In the genomic region with DNA sequence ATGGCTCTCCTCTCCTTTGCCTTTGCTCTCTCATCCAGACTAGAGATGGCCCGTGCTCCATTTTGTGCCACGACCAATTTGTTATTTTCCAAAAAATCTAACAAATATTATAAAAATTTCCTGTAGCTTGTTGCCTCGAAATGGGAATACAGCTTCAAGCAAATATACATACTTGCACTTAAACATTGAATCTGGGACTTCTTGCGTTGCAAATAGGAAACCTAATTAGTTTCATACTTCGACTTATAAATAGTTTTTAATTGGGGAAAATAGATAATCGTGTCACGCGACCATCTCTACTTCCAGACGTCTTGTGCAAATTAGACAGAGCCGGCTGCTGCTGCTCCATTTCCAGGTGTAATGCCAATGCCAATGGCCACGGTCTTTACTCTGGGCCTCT, we compare ENCODE assay signal across 5 fruit fly cellular contexts.
TF ChIP-seq lines count a peak whose summit lies in the region.

No protein-coding gene starts in this region.

- no peak for TF ChIP-seq CTCF in whole organism, embryonic (GFP tag; optimal IDR thresholded peaks at IDR 0.05; lab: Kevin White, UChicago)

TF ChIP-seq in whole organism, adult, 20 proteins besides CTCF, POLR2A, EP300 and RAD21:
- peak; percentile 22 for TF ChIP-seq Hr96 (GFP tag; optimal IDR thresholded peaks at IDR 0.05; lab: Kevin White, UChicago)
- TF ChIP-seq Clk (GFP tag; optimal IDR thresholded peaks at IDR 0.05; lab: Kevin White, UChicago): no peak
- TF ChIP-seq CG5204 (GFP tag; optimal IDR thresholded peaks at IDR 0.05; lab: Kevin White, UChicago): peak; percentile 2
- peak; percentile 73 for TF ChIP-seq bab1 (GFP tag; optimal IDR thresholded peaks at IDR 0.05; lab: Kevin White, UChicago)
- TF ChIP-seq CG14711 (tag; optimal IDR thresholded peaks at IDR 0.05; lab: Kevin White, UChicago): peak; percentile 38

TF ChIP-seq in whole organism, embryonic, 481 proteins besides CTCF, POLR2A, EP300 and RAD21 (continues in another document):
- TF ChIP-seq Oli (tag; optimal IDR thresholded peaks at IDR 0.05; lab: Kevin White, UChicago) (peak; percentile 60), pfk (GFP tag; optimal IDR thresholded peaks at IDR 0.05; lab: Kevin White, UChicago) (no peak), CG18619 (GFP tag; optimal IDR thresholded peaks at IDR 0.05; lab: Kevin White, UChicago) (peak; percentile 44), BtbVII (GFP tag; optimal IDR thresholded peaks at IDR 0.05; lab: Kevin White, UChicago) (peak; percentile 38), sima (GFP tag; optimal IDR thresholded peaks at IDR 0.05; lab: Kevin White, UChicago) (no peak), CG12659 (GFP tag; optimal IDR thresholded peaks at IDR 0.05; lab: Kevin White, UChicago) (peak; percentile 58), dan (GFP tag; IDR thresholded peaks at IDR 0.05; lab: Robert Waterston, UW) (no peak), kni (GFP tag; optimal IDR thresholded peaks at IDR 0.05; lab: Kevin White, UChicago) (no peak), CG14860 (GFP tag; IDR thresholded peaks at IDR 0.05; lab: Robert Waterston, UW; ENCODE audit: partially characterized antibody) (0 out of 3 replicates have a peak, but pooled peaks have one; percentile 50), CG31441 (GFP tag; IDR thresholded peaks at IDR 0.05; lab: Robert Waterston, UW) (peak; percentile 50), CG10654 (GFP tag; optimal IDR thresholded peaks at IDR 0.05; lab: Kevin White, UChicago) (no peak), CG14441 (GFP tag; IDR thresholded peaks at IDR 0.05; lab: Robert Waterston, UW) (peak; percentile 37; the same call in 1 of the 2 replicates), CG8924 (tag; optimal IDR thresholded peaks at IDR 0.05; lab: Kevin White, UChicago) (peak; percentile 61), inv (GFP tag; IDR thresholded peaks at IDR 0.05; lab: Robert Waterston, UW; ENCODE audit: partially characterized antibody) (peak; percentile 28; the same call in 1 of the 2 replicates), wek (GFP tag; optimal IDR thresholded peaks at IDR 0.05; lab: Kevin White, UChicago) (no peak), CG13296 (GFP tag; optimal IDR thresholded peaks at IDR 0.05; lab: Kevin White, UChicago) (peak; percentile 47), jing (GFP tag; optimal IDR thresholded peaks at IDR 0.05; lab: Kevin White, UChicago) (peak; percentile 8), CG1233 (GFP tag; optimal IDR thresholded peaks at IDR 0.05; lab: Kevin White, UChicago) (peak; percentile 49), CG15696 (tag; optimal IDR thresholded peaks at IDR 0.05; lab: Kevin White, UChicago) (peak; percentile 62)

TF ChIP-seq in whole organism, prepupa, 60 proteins besides CTCF, POLR2A, EP300 and RAD21 (continues in another document):
- TF ChIP-seq CG8119 (GFP tag; IDR thresholded peaks at IDR 0.05; lab: Robert Waterston, UW) (peak; percentile 84), CG7368 (GFP tag; optimal IDR thresholded peaks at IDR 0.05; lab: Kevin White, UChicago) (peak; percentile 76), Eip93F (GFP tag; optimal IDR thresholded peaks at IDR 0.05; lab: Kevin White, UChicago) (peak; percentile 17), Hr4 (GFP tag; optimal IDR thresholded peaks at IDR 0.05; lab: Kevin White, UChicago) (peak; percentile 80), acj6 (GFP tag; optimal IDR thresholded peaks at IDR 0.05; lab: Kevin White, UChicago) (peak; percentile 86), CG6276 (GFP tag; optimal IDR thresholded peaks at IDR 0.05; lab: Kevin White, UChicago) (peak; percentile 81), CG6163 (GFP tag; IDR thresholded peaks at IDR 0.05; lab: Robert Waterston, UW) (peak; percentile 71), CG15336 (GFP tag; IDR thresholded peaks at IDR 0.05; lab: Robert Waterston, UW) (peak; percentile 79), CG10669 (GFP tag; optimal IDR thresholded peaks at IDR 0.05; lab: Kevin White, UChicago) (peak; percentile 85), CG6854 (GFP tag; optimal IDR thresholded peaks at IDR 0.05; lab: Kevin White, UChicago) (peak; percentile 16), CG4318 (GFP tag; optimal IDR thresholded peaks at IDR 0.05; lab: Kevin White, UChicago) (peak; percentile 83), Hr38 (GFP tag; optimal IDR thresholded peaks at IDR 0.05; lab: Kevin White, UChicago) (no peak), Ets96B (tag; optimal IDR thresholded peaks at IDR 0.05; lab: Kevin White, UChicago) (peak; percentile 85), CG16779 (tag; optimal IDR thresholded peaks at IDR 0.05; lab: Kevin White, UChicago) (peak; percentile 51), Hr39 (GFP tag; optimal IDR thresholded peaks at IDR 0.05; lab: Kevin White, UChicago) (peak; percentile 82), CG3032 (tag; optimal IDR thresholded peaks at IDR 0.05; lab: Kevin White, UChicago) (peak; percentile 87), Gug (GFP tag; IDR thresholded peaks at IDR 0.05; lab: Robert Waterston, UW) (peak; percentile 51; the same call in 1 of the 2 replicates), OdsH (GFP tag; optimal IDR thresholded peaks at IDR 0.05; lab: Kevin White, UChicago) (peak; percentile 88), Blimp-1 (GFP tag; optimal IDR thresholded peaks at IDR 0.05; lab: Kevin White, UChicago) (peak; percentile 22), fkh (GFP tag; optimal IDR thresholded peaks at IDR 0.05; lab: Kevin White, UChicago) (no peak), Eip78C (GFP tag; lab: Kevin White, UChicago) (peak; percentile 98)

TF ChIP-seq in whole organism, pupa, 21 proteins besides CTCF, POLR2A, EP300 and RAD21:
- peak; percentile 78 for TF ChIP-seq Snoo (tag; optimal IDR thresholded peaks at IDR 0.05; lab: Kevin White, UChicago)
- no peak for TF ChIP-seq CG10348 (GFP tag; IDR thresholded peaks at IDR 0.05; lab: Robert Waterston, UW)
- peak; percentile 84 for TF ChIP-seq CG8301 (tag; optimal IDR thresholded peaks at IDR 0.05; lab: Kevin White, UChicago)
- peak; percentile 88 for TF ChIP-seq CG15710 (tag; optimal IDR thresholded peaks at IDR 0.05; lab: Kevin White, UChicago)
- TF ChIP-seq CG13204 (GFP tag; optimal IDR thresholded peaks at IDR 0.05; lab: Kevin White, UChicago): peak; percentile 49
- peak; percentile 64 for TF ChIP-seq CG32121 (GFP tag; IDR thresholded peaks at IDR 0.05; lab: Robert Waterston, UW)
- TF ChIP-seq CG17806 (tag; optimal IDR thresholded peaks at IDR 0.05; lab: Kevin White, UChicago): peak; percentile 85
- peak; percentile 68 for TF ChIP-seq gl (tag; optimal IDR thresholded peaks at IDR 0.05; lab: Kevin White, UChicago)
- peak; percentile 85 for TF ChIP-seq CG34367 (tag; optimal IDR thresholded peaks at IDR 0.05; lab: Kevin White, UChicago)
- peak; percentile 82 for TF ChIP-seq fd96Ca (GFP tag; IDR thresholded peaks at IDR 0.05; lab: Robert Waterston, UW)
- TF ChIP-seq rn (GFP tag; IDR thresholded peaks at IDR 0.05; lab: Robert Waterston, UW): peak; percentile 19; the same call in 1 of the 2 replicates
- TF ChIP-seq Ets98B (GFP tag; IDR thresholded peaks at IDR 0.05; lab: Robert Waterston, UW): peak; percentile 58
- no peak for TF ChIP-seq CG12605 (GFP tag; IDR thresholded peaks at IDR 0.05; lab: Robert Waterston, UW)
- TF ChIP-seq EcR (GFP tag; optimal IDR thresholded peaks at IDR 0.05; lab: Kevin White, UChicago): no peak
- TF ChIP-seq D1 (tag; optimal IDR thresholded peaks at IDR 0.05; lab: Kevin White, UChicago): peak; percentile 62
- TF ChIP-seq CG14655 (GFP tag; optimal IDR thresholded peaks at IDR 0.05; lab: Kevin White, UChicago): peak; percentile 89
- TF ChIP-seq CG8159 (tag; optimal IDR thresholded peaks at IDR 0.05; lab: Kevin White, UChicago): peak; percentile 86
- peak; percentile 56 for TF ChIP-seq CG4496 (GFP tag; IDR thresholded peaks at IDR 0.05; lab: Robert Waterston, UW)
- TF ChIP-seq Pif1A (GFP tag; optimal IDR thresholded peaks at IDR 0.05; lab: Kevin White, UChicago): peak; percentile 86
- peak; percentile 75 for TF ChIP-seq Pif1B (GFP tag; optimal IDR thresholded peaks at IDR 0.05; lab: Kevin White, UChicago)
- TF ChIP-seq CG9948 (tag; optimal IDR thresholded peaks at IDR 0.05; lab: Kevin White, UChicago): peak; percentile 86

TF ChIP-seq in whole organism, wandering third instar larva, 38 proteins besides CTCF, POLR2A, EP300 and RAD21 (continues in another document):
- TF ChIP-seq Jra (GFP tag; optimal IDR thresholded peaks at IDR 0.05; lab: Kevin White, UChicago): peak; percentile 32
- TF ChIP-seq usp (GFP tag; optimal IDR thresholded peaks at IDR 0.05; lab: Kevin White, UChicago): no peak
- no peak for TF ChIP-seq Rel (GFP tag; optimal IDR thresholded peaks at IDR 0.05; lab: Kevin White, UChicago)
- TF ChIP-seq Rel (tag; optimal IDR thresholded peaks at IDR 0.05; lab: Kevin White, UChicago): peak; percentile 21
- no peak for TF ChIP-seq N (GFP tag; optimal IDR thresholded peaks at IDR 0.05; lab: Kevin White, UChicago)
- peak; percentile 75 for TF ChIP-seq dmrt93B (GFP tag; optimal IDR thresholded peaks at IDR 0.05; lab: Kevin White, UChicago)
- peak in 1 of 2 experiments; percentile 81 for TF ChIP-seq foxo (GFP tag; optimal IDR thresholded peaks at IDR 0.05; lab: Kevin White, UChicago)
- TF ChIP-seq rgr (GFP tag; optimal IDR thresholded peaks at IDR 0.05; lab: Kevin White, UChicago): peak; percentile 79
- no peak for TF ChIP-seq jim (GFP tag; optimal IDR thresholded peaks at IDR 0.05; lab: Kevin White, UChicago)
- no peak for TF ChIP-seq Abd-B (GFP tag; optimal IDR thresholded peaks at IDR 0.05; lab: Kevin White, UChicago)
- TF ChIP-seq Dif (GFP tag; optimal IDR thresholded peaks at IDR 0.05; lab: Kevin White, UChicago; ENCODE audit: partially characterized antibody): no peak
- TF ChIP-seq CG32264 (GFP tag; optimal IDR thresholded peaks at IDR 0.05; lab: Kevin White, UChicago): peak; percentile 30
- peak; percentile 56 for TF ChIP-seq CG9705 (GFP tag; optimal IDR thresholded peaks at IDR 0.05; lab: Kevin White, UChicago)
- peak; percentile 69 for TF ChIP-seq Hnf4 (GFP tag; optimal IDR thresholded peaks at IDR 0.05; lab: Kevin White, UChicago)
- peak; percentile 81 for TF ChIP-seq br (GFP tag; optimal IDR thresholded peaks at IDR 0.05; lab: Kevin White, UChicago)
- TF ChIP-seq sage (GFP tag; optimal IDR thresholded peaks at IDR 0.05; lab: Kevin White, UChicago): peak; percentile 64
- no peak for TF ChIP-seq tai (GFP tag; optimal IDR thresholded peaks at IDR 0.05; lab: Kevin White, UChicago)
- TF ChIP-seq dsf (GFP tag; optimal IDR thresholded peaks at IDR 0.05; lab: Kevin White, UChicago; ENCODE audit: borderline replicate concordance): no peak
- no peak for TF ChIP-seq GATAd (GFP tag; optimal IDR thresholded peaks at IDR 0.05; lab: Kevin White, UChicago)
- TF ChIP-seq lola (GFP tag; optimal IDR thresholded peaks at IDR 0.05; lab: Kevin White, UChicago): no peak
- TF ChIP-seq Vsx2 (GFP tag; optimal IDR thresholded peaks at IDR 0.05; lab: Kevin White, UChicago; ENCODE audit: partially characterized antibody): no peak
- TF ChIP-seq woc (GFP tag; optimal IDR thresholded peaks at IDR 0.05; lab: Kevin White, UChicago): peak; percentile 70
- TF ChIP-seq OdsH (GFP tag; optimal IDR thresholded peaks at IDR 0.05; lab: Kevin White, UChicago): peak; percentile 77
- TF ChIP-seq h (GFP tag; optimal IDR thresholded peaks at IDR 0.05; lab: Kevin White, UChicago): peak; percentile 80
- TF ChIP-seq Hr83 (GFP tag; optimal IDR thresholded peaks at IDR 0.05; lab: Kevin White, UChicago; ENCODE audit: poor library complexity, severe bottlenecking): no peak
- peak; percentile 70 for TF ChIP-seq psq (GFP tag; optimal IDR thresholded peaks at IDR 0.05; lab: Kevin White, UChicago)
- no peak for TF ChIP-seq Myc (optimal IDR thresholded peaks at IDR 0.05; lab: Kevin White, UChicago)
